Worm (Caenorhabditis elegans): ENCODE data around the gene F37A4.5.

ce11 chrIII:6675460-6675859 lies 36.2 kb upstream of the F37A4.5 start, which contains the start of gene rbf-1:
- TF ChIP-seq ama-1 (optimal IDR thresholded peaks at IDR 0.05), result no peak
- TF ChIP-seq ceh-36 (tag; optimal IDR thresholded peaks at IDR 0.05), result no peak
- no peak for TF ChIP-seq tbx-11 (GFP tag; IDR thresholded peaks at IDR 0.05)
- no peak for TF ChIP-seq ceh-13 (GFP tag; optimal IDR thresholded peaks at IDR 0.05)
- no peak for TF ChIP-seq hmg-4 (GFP tag; optimal IDR thresholded peaks at IDR 0.05)
- no peak for TF ChIP-seq tbx-37 (GFP tag; conservative IDR thresholded peaks at IDR 0.05)
- no peak for TF ChIP-seq sea-1 (GFP tag; conservative IDR thresholded peaks at IDR 0.05)
- no peak for TF ChIP-seq scrt-1 (GFP tag; IDR thresholded peaks at IDR 0.05)
- TF ChIP-seq tra-4 (tag; optimal IDR thresholded peaks at IDR 0.05), result no peak
- TF ChIP-seq hnd-1 (tag; optimal IDR thresholded peaks at IDR 0.05), result no peak
- TF ChIP-seq pes-1 (GFP tag; IDR thresholded peaks at IDR 0.05), result no peak
- TF ChIP-seq flt-1 (GFP tag; IDR thresholded peaks at IDR 0.05), result no peak
- no peak for TF ChIP-seq F13C5.2 (tag; optimal IDR thresholded peaks at IDR 0.05)
- TF ChIP-seq aly-1 (tag; optimal IDR thresholded peaks at IDR 0.05), result no peak
